Fruit fly (Drosophila melanogaster) whole organism, embryonic: ENCODE data around the gene CG33124.

Experiments
- Blimp-1 ChIP-seq: fragments of 200-800 bp; sonication (Bioruptor generic); optimal IDR thresholded peaks from 3 replicates; lab custom pipeline; 2018; ENCODE audit warnings: missing biosample characterization, missing genetic modification characterization, mild to moderate bottlenecking, moderate library complexity, missing genetic modification reagents
- CG10979 ChIP-seq: fragments of 200-800 bp; sonication (Bioruptor generic); optimal IDR thresholded peaks from 2 replicates; lab custom pipeline; 2018; ENCODE audit warnings: missing biosample characterization, mild to moderate bottlenecking, missing genetic modification characterization, moderate library complexity
- CG12155 ChIP-seq: fragments of 200-800 bp; sonication (Bioruptor generic); optimal IDR thresholded peaks from 3 replicates; lab custom pipeline; 2016; ENCODE audit warnings: missing biosample characterization, missing genetic modification characterization
- CG12299 ChIP-seq: fragments of 200-800 bp; sonication (Bioruptor generic); optimal IDR thresholded peaks from 2 replicates; lab custom pipeline; 2018; ENCODE audit warnings: missing biosample characterization, mild to moderate bottlenecking, missing genetic modification characterization
- CG12391 ChIP-seq: fragments of 200-800 bp; sonication (Bioruptor generic); optimal IDR thresholded peaks from 3 replicates; lab custom pipeline; 2018; ENCODE audit warnings: missing biosample characterization, mild to moderate bottlenecking, missing genetic modification characterization, moderate library complexity
- CG13624 ChIP-seq: fragments of 200-800 bp; sonication (Bioruptor generic); optimal IDR thresholded peaks from 2 replicates; lab custom pipeline; 2016; ENCODE audit warnings: missing biosample characterization, missing genetic modification characterization
- CG13775 ChIP-seq: fragments of 200-800 bp; sonication (Bioruptor generic); optimal IDR thresholded peaks from 3 replicates; lab custom pipeline; 2017; ENCODE audit warnings: missing biosample characterization, mild to moderate bottlenecking, missing genetic modification characterization
- CG14050 ChIP-seq: fragments of 200-800 bp; sonication (Bioruptor generic); IDR thresholded peaks from 3 replicates; pipeline ENCODE4 v1.3.6; 2022; ENCODE audit warnings: missing biosample characterization, missing genetic modification characterization
- CG14710 ChIP-seq: fragments of 200-800 bp; sonication (Bioruptor generic); optimal IDR thresholded peaks from 3 replicates; lab custom pipeline; 2019; ENCODE audit warnings: missing biosample characterization, mild to moderate bottlenecking, missing genetic modification characterization, moderate library complexity
- CG15479 ChIP-seq: fragments of 200-800 bp; sonication (Bioruptor generic); optimal IDR thresholded peaks from 3 replicates; lab custom pipeline; 2019; ENCODE audit warnings: missing biosample characterization, mild to moderate bottlenecking, missing genetic modification characterization, moderate library complexity
- CG2199 ChIP-seq: fragments of 200-800 bp; sonication (Bioruptor generic); IDR thresholded peaks from 3 replicates; pipeline ENCODE4 v1.3.6; 2022; ENCODE audit warnings: missing biosample characterization, missing genetic modification characterization
- CG2678 ChIP-seq: fragments of 200-800 bp; sonication (Bioruptor generic); optimal IDR thresholded peaks from 3 replicates; lab custom pipeline; 2019; ENCODE audit warnings: missing biosample characterization, mild to moderate bottlenecking, missing genetic modification characterization, moderate library complexity
- CG30403 ChIP-seq: fragments of 200-800 bp; sonication (Bioruptor generic); optimal IDR thresholded peaks from 3 replicates; lab custom pipeline; 2016; ENCODE audit warnings: missing biosample characterization, missing genetic modification characterization
- CG4360 ChIP-seq: fragments of 200-800 bp; sonication (Bioruptor generic); IDR thresholded peaks from 2 replicates; pipeline ENCODE4 v1.3.6; 2022; ENCODE audit warnings: missing biosample characterization, missing genetic modification characterization
- CG5245 ChIP-seq: fragments of 200-800 bp; sonication (Bioruptor generic); optimal IDR thresholded peaks from 3 replicates; lab custom pipeline; 2016; ENCODE audit warnings: missing biosample characterization, missing genetic modification characterization
- CG7357 ChIP-seq: fragments of 200-800 bp; sonication (Bioruptor generic); IDR thresholded peaks from 3 replicates; pipeline ENCODE4 v1.3.6; 2022; ENCODE audit warnings: missing biosample characterization, missing genetic modification characterization
- CG7839 ChIP-seq: fragments of 200-800 bp; sonication (Bioruptor generic); optimal IDR thresholded peaks from 3 replicates; lab custom pipeline; 2018; ENCODE audit warnings: missing biosample characterization, mild to moderate bottlenecking, missing genetic modification characterization, moderate library complexity
- CG8290 ChIP-seq, 3 experiments: fragments of 200-800 bp; sonication (Bioruptor generic); optimal IDR thresholded peaks; 2 replicates each; lab custom pipeline; 2016 to 2019; ENCODE audit warnings: missing biosample characterization in 3 of 3, missing genetic modification characterization in 3 of 3, mild to moderate bottlenecking in 2 of 3, moderate library complexity in 1 of 3
- CG9609 ChIP-seq: fragments of 200-800 bp; sonication (Bioruptor generic); optimal IDR thresholded peaks from 3 replicates; lab custom pipeline; 2016; ENCODE audit warnings: missing biosample characterization, missing genetic modification characterization
- CG9727 ChIP-seq: fragments of 200-800 bp; sonication (Bioruptor generic); optimal IDR thresholded peaks from 3 replicates; lab custom pipeline; 2017; ENCODE audit warnings: missing biosample characterization, mild to moderate bottlenecking, missing genetic modification characterization
- CG9797 ChIP-seq: fragments of 200-800 bp; sonication (Bioruptor generic); optimal IDR thresholded peaks from 3 replicates; lab custom pipeline; 2018; ENCODE audit warnings: missing biosample characterization, mild to moderate bottlenecking, missing genetic modification characterization
- CG9876 ChIP-seq: fragments of 200-800 bp; sonication (Bioruptor generic); optimal IDR thresholded peaks from 2 replicates; lab custom pipeline; 2016; ENCODE audit warnings: missing biosample characterization, missing genetic modification characterization
- D ChIP-seq, 2 experiments: fragments of 200-800 bp in 1 of 2; fragments of >200 bp in 1 of 2; sonication (Bioruptor generic) in 1 of 2; optimal IDR thresholded peaks; 2 replicates in 1 of 2; 3 replicates in 1 of 2; lab custom pipeline; 2017; ENCODE audit warnings: mild to moderate bottlenecking in 1 of 2, missing biosample characterization in 1 of 2, missing genetic modification characterization in 1 of 2, missing genetic modification reagents in 1 of 2
- Dek ChIP-seq: fragments of 200-800 bp; sonication (Bioruptor generic); optimal IDR thresholded peaks from 3 replicates; lab custom pipeline; 2019; ENCODE audit warnings: missing biosample characterization, mild to moderate bottlenecking, missing genetic modification characterization, moderate library complexity
- Fer2 ChIP-seq: fragments of 200-800 bp; sonication (Bioruptor generic); optimal IDR thresholded peaks from 2 replicates; lab custom pipeline; 2018; ENCODE audit warnings: missing biosample characterization, mild to moderate bottlenecking, missing genetic modification characterization, moderate library complexity
- HmgZ ChIP-seq: fragments of 200-800 bp; sonication (Bioruptor generic); optimal IDR thresholded peaks from 2 replicates; lab custom pipeline; 2018; ENCODE audit warnings: missing biosample characterization, mild to moderate bottlenecking, missing genetic modification characterization
- Hmx ChIP-seq: fragments of 200-800 bp; sonication (Bioruptor generic); optimal IDR thresholded peaks from 2 replicates; lab custom pipeline; 2016; ENCODE audit warnings: missing biosample characterization, missing genetic modification characterization
- Ptx1 ChIP-seq: fragments of 200-800 bp; sonication (Bioruptor generic); IDR thresholded peaks from 2 replicates; pipeline ENCODE4 v1.3.6; 2022; ENCODE audit warnings: missing biosample characterization, missing genetic modification characterization
- Sox102F ChIP-seq: fragments of 200-800 bp; sonication (Bioruptor generic); optimal IDR thresholded peaks from 2 replicates; lab custom pipeline; 2018; ENCODE audit warnings: missing biosample characterization, mild to moderate bottlenecking, missing genetic modification characterization, moderate library complexity
- Xrp1 ChIP-seq: fragments of 200-800 bp; sonication (Bioruptor generic); IDR thresholded peaks from 2 replicates; pipeline ENCODE4 v1.3.6; 2022; ENCODE audit warnings: missing biosample characterization, missing genetic modification characterization
- bbx ChIP-seq: fragments of 200-800 bp; sonication (Bioruptor generic); IDR thresholded peaks from 2 replicates; pipeline ENCODE4 v1.3.6; 2022; ENCODE audit warnings: missing biosample characterization, missing genetic modification characterization; ENCODE audit not compliant: partially characterized antibody
- bsh ChIP-seq, 2 experiments: fragments of 200-800 bp; sonication (Bioruptor generic); optimal IDR thresholded peaks; 2 replicates each; lab custom pipeline; 2017 to 2018; ENCODE audit warnings: mild to moderate bottlenecking in 2 of 2, missing biosample characterization in 2 of 2, missing genetic modification characterization in 2 of 2, moderate library complexity in 1 of 2
- ci ChIP-seq: fragments of 200-800 bp; sonication (Bioruptor generic); IDR thresholded peaks from 3 replicates; pipeline ENCODE4 v1.3.6; 2022; ENCODE audit warnings: missing biosample characterization, missing genetic modification characterization
- dmrt11E ChIP-seq: fragments of 200-800 bp; sonication (Bioruptor generic); optimal IDR thresholded peaks from 3 replicates; lab custom pipeline; 2018; ENCODE audit warnings: missing biosample characterization, mild to moderate bottlenecking, missing genetic modification characterization, moderate library complexity
- dmrt99B ChIP-seq: fragments of 200-800 bp; sonication (Bioruptor generic); optimal IDR thresholded peaks from 2 replicates; lab custom pipeline; 2018; ENCODE audit warnings: missing biosample characterization, mild to moderate bottlenecking, missing genetic modification characterization, moderate library complexity
- eve ChIP-seq, 2 experiments: fragments of >200 bp; optimal IDR thresholded peaks; 2 replicates each; lab custom pipeline; 2017; ENCODE audit warnings: missing biosample characterization in 2 of 2, missing genetic modification characterization in 2 of 2
- hkb ChIP-seq, 2 experiments: fragments of 200-800 bp in 1 of 2; fragments of >200 bp in 1 of 2; sonication (Bioruptor generic) in 1 of 2; IDR thresholded peaks in 1 of 2; optimal IDR thresholded peaks in 1 of 2; 2 replicates each; pipeline versions ENCODE4 v1.3.6 to Lab custom; 2017 to 2022; ENCODE audit warnings: missing biosample characterization in 1 of 2, missing genetic modification characterization in 1 of 2
- kni ChIP-seq: fragments of 200-800 bp; sonication (Bioruptor generic); optimal IDR thresholded peaks from 3 replicates; lab custom pipeline; 2017; ENCODE audit warnings: mild to moderate bottlenecking, missing biosample characterization, missing genetic modification reagents, missing genetic modification characterization
- lola ChIP-seq, 3 experiments: fragments of >200 bp in 2 of 3; fragments of 200-800 bp in 1 of 3; sonication (Bioruptor generic) in 1 of 3; optimal IDR thresholded peaks; 2 replicates each; lab custom pipeline; 2017 to 2019; ENCODE audit warnings: missing biosample characterization in 3 of 3, missing genetic modification characterization in 3 of 3, mild to moderate bottlenecking in 1 of 3, moderate library complexity in 1 of 3
- phol ChIP-seq: fragments of 200-800 bp; sonication (Bioruptor generic); optimal IDR thresholded peaks from 3 replicates; lab custom pipeline; 2018; ENCODE audit warnings: missing biosample characterization, mild to moderate bottlenecking, missing genetic modification characterization, moderate library complexity
- prd ChIP-seq, 3 experiments: fragments of >200 bp in 2 of 3; fragments of 200-800 bp in 1 of 3; sonication (Bioruptor generic) in 1 of 3; optimal IDR thresholded peaks in 2 of 3; IDR thresholded peaks in 1 of 3; 2 replicates in 2 of 3; 3 replicates in 1 of 3; pipeline versions ENCODE4 v1.3.6 to Lab custom; 2017 to 2022; ENCODE audit warnings: missing biosample characterization in 1 of 3, missing genetic modification characterization in 1 of 3
- row ChIP-seq: fragments of 200-800 bp; sonication (Bioruptor generic); IDR thresholded peaks from 3 replicates; pipeline ENCODE4 v1.3.6; 2022; ENCODE audit warnings: missing biosample characterization, missing genetic modification characterization
- sens ChIP-seq: fragments of 200-800 bp; sonication (Bioruptor generic); peaks from one replicate; lab custom pipeline; 2016; ENCODE audit warnings: missing biosample characterization, missing genetic modification characterization
- tin ChIP-seq: fragments of 200-800 bp; sonication (Bioruptor generic); optimal IDR thresholded peaks from 3 replicates; lab custom pipeline; 2016; ENCODE audit warnings: missing biosample characterization, missing genetic modification characterization
- zen ChIP-seq: fragments of 200-800 bp; sonication (Bioruptor generic); optimal IDR thresholded peaks from 3 replicates; lab custom pipeline; 2018; ENCODE audit warnings: missing biosample characterization, mild to moderate bottlenecking, missing genetic modification characterization, moderate library complexity
- zf30C ChIP-seq: fragments of 200-800 bp; sonication (Bioruptor generic); optimal IDR thresholded peaks from 3 replicates; lab custom pipeline; 2018; ENCODE audit warnings: missing biosample characterization, mild to moderate bottlenecking, missing genetic modification characterization

The CG33124 gene

DNA sequence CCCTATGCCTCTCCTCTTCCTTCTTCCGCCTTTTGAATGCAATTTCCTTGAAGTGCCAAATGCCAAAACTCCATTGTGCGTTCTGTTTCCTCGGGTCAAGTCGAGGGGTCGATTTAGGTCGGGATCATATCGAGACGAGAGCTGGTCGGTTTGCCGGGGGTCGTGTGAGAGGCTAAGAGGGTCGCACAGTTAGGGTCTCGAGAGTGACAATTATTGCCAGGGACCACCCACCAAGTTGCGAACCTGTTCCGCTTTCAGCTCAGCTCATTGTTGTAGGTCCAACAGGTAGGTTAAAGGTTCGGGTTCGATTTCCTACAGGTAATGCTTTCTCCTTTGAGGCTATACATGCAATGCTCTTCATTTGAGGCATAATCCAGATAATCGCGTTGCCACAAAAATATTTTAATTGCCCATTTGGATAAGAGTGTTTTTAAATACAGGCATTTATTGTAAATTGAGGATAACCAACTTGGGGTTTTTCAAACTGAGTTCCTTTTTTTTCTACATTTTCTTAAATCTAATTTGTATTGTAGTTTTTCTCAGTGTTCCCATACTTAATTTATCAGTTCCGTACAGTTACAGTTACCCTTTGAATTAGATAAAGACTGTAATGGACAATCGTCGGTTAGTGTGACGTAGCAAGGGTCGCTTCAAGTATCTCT is 36.3 kb downstream of the CG33124 start (continued):
- TF ChIP-seq zf30C (GFP tag; lab: Kevin White, UChicago) (peak; percentile 43), CG13775 (GFP tag; lab: Kevin White, UChicago) (no peak), dmrt11E (tag; lab: Kevin White, UChicago) (peak; percentile 4), kni (GFP tag; lab: Kevin White, UChicago) (peak; percentile 4), Blimp-1 (GFP tag; lab: Kevin White, UChicago) (peak; percentile 1), CG9797 (GFP tag; lab: Kevin White, UChicago) (no peak), bbx (no peak), D (optimal IDR thresholded peaks at IDR 0.05; lab: Kevin White, UChicago) (peak; percentile 98), D (GFP tag; optimal IDR thresholded peaks at IDR 0.05; lab: Kevin White, UChicago) (no peak), CG9727 (peak; percentile 15), CG12299 (tag; lab: Kevin White, UChicago) (no peak), CG13624 (GFP tag; lab: Kevin White, UChicago) (peak; percentile 8), lola (GFP tag; optimal IDR thresholded peaks at IDR 0.05; lab: Kevin White, UChicago) (peak in 1 of 3 experiments; percentile 3), CG14050 (GFP tag; lab: Robert Waterston, UW) (no peak), CG7357 (GFP tag; lab: Robert Waterston, UW) (no peak), CG5245 (no peak), CG10979 (tag; lab: Kevin White, UChicago) (peak; percentile 37), ci (0 out of 3 replicates have a peak, but pooled peaks have one; percentile 8), Xrp1 (GFP tag; lab: Robert Waterston, UW) (peak; percentile 21; the same call in 1 of the 2 replicates), Hmx (GFP tag; lab: Kevin White, UChicago) (no peak), hkb (optimal IDR thresholded peaks at IDR 0.05; lab: Kevin White, UChicago) (no peak), hkb (GFP tag; IDR thresholded peaks at IDR 0.05; lab: Robert Waterston, UW) (no peak), eve (GFP tag; optimal IDR thresholded peaks at IDR 0.05; lab: Kevin White, UChicago) (peak in 1 of 2 experiments; percentile 41), Sox102F (GFP tag; lab: Kevin White, UChicago) (peak; percentile 27), CG2199 (no peak), CG15479 (GFP tag; lab: Kevin White, UChicago) (peak; percentile 92), dmrt99B (tag; lab: Kevin White, UChicago) (peak; percentile 5), bsh (GFP tag; optimal IDR thresholded peaks at IDR 0.05; lab: Kevin White, UChicago) (peak in 1 of 2 experiments; percentile 36), tin (no peak), phol (tag; lab: Kevin White, UChicago) (peak; percentile 7), row (peak; percentile 29; the same call in 2 of the 3 replicates), CG30403 (GFP tag; lab: Kevin White, UChicago) (peak; percentile 21), prd (optimal IDR thresholded peaks at IDR 0.05; lab: Kevin White, UChicago) (no peak), prd (GFP tag; IDR thresholded peaks at IDR 0.05; lab: Robert Waterston, UW) (peak; percentile 26; the same call in 1 of the 3 replicates), CG2678 (tag; lab: Kevin White, UChicago) (peak; percentile 12), CG12155 (GFP tag; lab: Kevin White, UChicago) (no peak), zen (peak; percentile 54), HmgZ (tag; lab: Kevin White, UChicago) (no peak), CG12391 (peak; percentile 20), CG7839 (tag; lab: Kevin White, UChicago) (peak; percentile 4), Ptx1 (GFP tag; lab: Robert Waterston, UW) (peak; percentile 33; the same call in 1 of the 2 replicates), CG9609 (GFP tag; lab: Kevin White, UChicago) (no peak), CG9876 (no peak), sens (peak; percentile 75), CG8290 (GFP tag; optimal IDR thresholded peaks at IDR 0.05; lab: Kevin White, UChicago) (no peak), CG8290 (tag; optimal IDR thresholded peaks at IDR 0.05; lab: Kevin White, UChicago) (no peak), CG4360 (GFP tag; lab: Robert Waterston, UW) (0 out of 2 replicates have a peak, but pooled peaks have one; percentile 16), Dek (tag; lab: Kevin White, UChicago) (no peak), Fer2 (tag; lab: Kevin White, UChicago) (no peak), CG14710 (tag; lab: Kevin White, UChicago) (peak; percentile 8)
